Worm (Caenorhabditis elegans) whole organism, L4 larva: ENCODE results near the gene F35C5.1.

Experiments
- F10B5.3 ChIP-seq: sonication (generic microtip); optimal IDR thresholded peaks from 2 replicates; lab custom pipeline; 2016; ENCODE audit warnings: mild to moderate bottlenecking, missing genetic modification characterization, missing compliant biosample characterization
- F37D6.2 ChIP-seq: sonication (generic microtip); optimal IDR thresholded peaks from 2 replicates; lab custom pipeline; 2016; ENCODE audit warnings: mild to moderate bottlenecking, missing genetic modification characterization, missing compliant biosample characterization
- R02D3.7 ChIP-seq: fragments of 150-350 bp; sonication (generic microtip); optimal IDR thresholded peaks from 3 replicates; lab custom pipeline; 2014; ENCODE audit warnings: missing biosample characterization, missing genetic modification characterization
- T20F7.1 ChIP-seq: fragments of 200-800 bp; sonication (Bioruptor generic); optimal IDR thresholded peaks from 2 replicates; lab custom pipeline; 2018; ENCODE audit warnings: mild to moderate bottlenecking, missing genetic modification characterization, missing compliant biosample characterization
- Y105C5A.15 ChIP-seq: fragments of 200-800 bp; sonication (Bioruptor generic); IDR thresholded peaks from 2 replicates; pipeline ENCODE4 v1.3.6; 2022; ENCODE audit warnings: missing genetic modification characterization, missing compliant biosample characterization
- Y48G9A.11 ChIP-seq: fragments of 200-800 bp; sonication (Bioruptor generic); IDR thresholded peaks from 2 replicates; pipeline ENCODE4 v1.3.6; 2022; ENCODE audit warnings: missing genetic modification reagents, missing genetic modification characterization, missing compliant biosample characterization
- aly-2 ChIP-seq: sonication (generic microtip); optimal IDR thresholded peaks from 2 replicates; lab custom pipeline; 2018; ENCODE audit warnings: missing biosample characterization, missing genetic modification characterization
- arid-1 ChIP-seq: fragments of 200-800 bp; sonication (Bioruptor generic); conservative IDR thresholded peaks from 2 replicates; pipeline ENCODE4 v1.3.6; 2022; ENCODE audit warnings: missing genetic modification reagents, missing genetic modification characterization, missing compliant biosample characterization
- ceh-28 ChIP-seq: fragments of 150-350 bp; optimal IDR thresholded peaks from 2 replicates; lab custom pipeline; 2014; ENCODE audit warnings: missing biosample characterization, missing genetic modification reagents, missing genetic modification characterization
- ces-1 ChIP-seq: fragments of 150-350 bp; sonication (generic microtip); optimal IDR thresholded peaks from 4 replicates; lab custom pipeline; 2014; ENCODE audit warnings: missing biosample characterization, missing genetic modification reagents, missing genetic modification characterization
- cey-2 ChIP-seq: sonication (generic microtip); optimal IDR thresholded peaks from 3 replicates; lab custom pipeline; 2017; ENCODE audit warnings: missing genetic modification characterization, mild to moderate bottlenecking, missing compliant biosample characterization, antibody characterized with exemption, borderline replicate concordance; ENCODE audit not compliant: insufficient read depth
- daf-19 ChIP-seq: fragments of 200-800 bp; sonication (Bioruptor generic); conservative IDR thresholded peaks from 2 replicates; pipeline ENCODE4 v1.3.6; 2022; ENCODE audit warnings: missing genetic modification characterization, missing compliant biosample characterization
- egl-43 ChIP-seq: fragments of 200-800 bp; sonication (Bioruptor generic); IDR thresholded peaks from 2 replicates; pipeline ENCODE4 v1.3.6; 2022; ENCODE audit warnings: missing genetic modification reagents, missing genetic modification characterization, missing compliant biosample characterization
- fkh-10 ChIP-seq: fragments of 150-350 bp; optimal IDR thresholded peaks from 2 replicates; lab custom pipeline; 2014; ENCODE audit warnings: missing biosample characterization, missing genetic modification reagents, missing genetic modification characterization
- gei-8 ChIP-seq: fragments of 200-800 bp; sonication (Bioruptor generic); optimal IDR thresholded peaks from 2 replicates; lab custom pipeline; 2018; ENCODE audit warnings: mild to moderate bottlenecking, missing genetic modification characterization, missing compliant biosample characterization
- hif-1 ChIP-seq, 2 experiments: sonication (generic microtip); optimal IDR thresholded peaks; 2 replicates each; lab custom pipeline; 2016 to 2017; ENCODE audit warnings: missing compliant biosample characterization in 2 of 2, missing genetic modification characterization in 2 of 2, missing genetic modification reagents in 2 of 2, missing genotype in 2 of 2, mild to moderate bottlenecking in 1 of 2
- hlh-11 ChIP-seq: fragments of 200-800 bp; sonication (Bioruptor generic); optimal IDR thresholded peaks from 2 replicates; lab custom pipeline; 2018; ENCODE audit warnings: mild to moderate bottlenecking, missing genetic modification characterization, missing compliant biosample characterization
- lin-1 ChIP-seq: fragments of 200-800 bp; sonication (Bioruptor generic); IDR thresholded peaks from 2 replicates; pipeline ENCODE4 v1.3.6; 2022; ENCODE audit warnings: missing genetic modification reagents, missing genetic modification characterization, missing compliant biosample characterization
- lin-29 ChIP-seq: fragments of 200-800 bp; sonication (Bioruptor generic); IDR thresholded peaks from 2 replicates; pipeline ENCODE4 v1.3.6; 2022; ENCODE audit warnings: missing genetic modification reagents, missing genetic modification characterization, missing compliant biosample characterization
- lin-38 ChIP-seq: fragments of 200-800 bp; sonication (Bioruptor generic); IDR thresholded peaks from 2 replicates; pipeline ENCODE4 v1.3.6; 2022; ENCODE audit warnings: missing genetic modification reagents, missing genetic modification characterization, missing compliant biosample characterization
- lir-3 ChIP-seq: sonication (generic microtip); optimal IDR thresholded peaks from 2 replicates; lab custom pipeline; 2016; ENCODE audit warnings: mild to moderate bottlenecking, missing genetic modification characterization, missing compliant biosample characterization
- lsy-2 ChIP-seq, 2 experiments: fragments of 150-350 bp in 1 of 2; sonication (generic microtip) in 1 of 2; optimal IDR thresholded peaks; 2 replicates each; lab custom pipeline; 2014 to 2017; ENCODE audit warnings: missing biosample characterization in 2 of 2, missing genetic modification characterization in 2 of 2
- mdl-1 ChIP-seq, 2 experiments: fragments of 150-350 bp in 1 of 2; sonication (generic microtip) in 1 of 2; optimal IDR thresholded peaks; 2 replicates each; lab custom pipeline; 2014 to 2017; ENCODE audit warnings: missing biosample characterization in 2 of 2, missing genetic modification characterization in 2 of 2
- mes-2 ChIP-seq: sonication (generic microtip); optimal IDR thresholded peaks from 2 replicates; lab custom pipeline; 2016; ENCODE audit warnings: missing genotype, mild to moderate bottlenecking, missing genetic modification characterization, missing compliant biosample characterization; ENCODE audit not compliant: poor library complexity, severe bottlenecking
- nhr-10 ChIP-seq: fragments of 150-350 bp; optimal IDR thresholded peaks from 2 replicates; lab custom pipeline; 2014; ENCODE audit warnings: missing biosample characterization, missing genetic modification characterization
- nhr-6 ChIP-seq: fragments of 150-350 bp; optimal IDR thresholded peaks from 2 replicates; lab custom pipeline; 2014; ENCODE audit warnings: missing biosample characterization, missing genetic modification characterization
- pha-4 ChIP-seq, 2 experiments: fragments of 150-350 bp in 1 of 2; fragments of 200-800 bp in 1 of 2; sonication (Bioruptor generic) in 1 of 2; IDR thresholded peaks in 1 of 2; optimal IDR thresholded peaks in 1 of 2; 2 replicates each; pipeline versions ENCODE4 v1.3.6 to Lab custom; 2014 to 2022; ENCODE audit warnings: missing genetic modification characterization in 2 of 2, missing genetic modification reagents in 2 of 2, missing biosample characterization in 1 of 2, missing compliant biosample characterization in 1 of 2
- pqm-1 ChIP-seq: sonication (generic microtip); optimal IDR thresholded peaks from 2 replicates; lab custom pipeline; 2017; ENCODE audit warnings: missing biosample characterization, missing genetic modification characterization
- saeg-2 ChIP-seq: fragments of 200-800 bp; sonication (Bioruptor generic); IDR thresholded peaks from 2 replicates; pipeline ENCODE4 v1.3.6; 2022; ENCODE audit warnings: missing genetic modification reagents, missing genetic modification characterization, missing compliant biosample characterization
- sdz-12 ChIP-seq: fragments of 200-800 bp; sonication (Bioruptor generic); optimal IDR thresholded peaks from 2 replicates; lab custom pipeline; 2018; ENCODE audit warnings: mild to moderate bottlenecking, missing genetic modification characterization, missing compliant biosample characterization
- skn-1 ChIP-seq: fragments of 150-350 bp; optimal IDR thresholded peaks from 2 replicates; lab custom pipeline; 2014; ENCODE audit warnings: missing biosample characterization, missing genetic modification characterization
- tra-1 ChIP-seq: fragments of 200-800 bp; sonication (Bioruptor generic); IDR thresholded peaks from 2 replicates; pipeline ENCODE4 v1.3.6; 2022; ENCODE audit warnings: missing genetic modification reagents, missing genetic modification characterization, missing compliant biosample characterization
- unc-130 ChIP-seq: sonication (generic microtip); optimal IDR thresholded peaks from 2 replicates; lab custom pipeline; 2016; ENCODE audit warnings: missing genetic modification reagents, missing genetic modification characterization, missing compliant biosample characterization
- unc-62 ChIP-seq, 3 experiments: fragments of 150-350 bp in 1 of 3; sonication (generic microtip); optimal IDR thresholded peaks in 2 of 3; peaks in 1 of 3; 1 replicate in 1 of 3; 2 replicates in 2 of 3; lab custom pipeline; 2014 to 2017; ENCODE audit warnings: missing biosample characterization in 3 of 3, missing genetic modification characterization in 3 of 3, missing genetic modification reagents in 3 of 3, missing genotype in 1 of 3
- zip-2 ChIP-seq: fragments of 150-350 bp; optimal IDR thresholded peaks from 2 replicates; lab custom pipeline; 2014; ENCODE audit warnings: missing biosample characterization, missing genetic modification characterization

F35C5.1 gene

ce11 chrII:12918960-12919553 is 38.5 kb downstream of the F35C5.1 start, which contains the start of the genes F58G1.2 and wago-4 (continued):
- TF ChIP-seq tra-1 (GFP tag; lab: Robert Waterston, UW) = no peak
- TF ChIP-seq unc-130 = peak; percentile 72
- no peak for TF ChIP-seq skn-1 (tag; lab: Kevin White, UChicago)
- peak; percentile 51; the same call in 1 of the 2 replicates for TF ChIP-seq lin-38 (GFP tag; lab: Robert Waterston, UW)
- TF ChIP-seq, all 104 proteins: peak for 7

- TF ChIP-seq unc-62 (GFP tag; optimal IDR thresholded peaks at IDR 0.05 in 1 of 2; lab: Kevin White, UChicago) (peak in 1 of 2 experiments; percentile 98), unc-62 (tag; optimal IDR thresholded peaks at IDR 0.05; lab: Kevin White, UChicago) (no peak), cey-2 (tag; lab: Kevin White, UChicago) (no peak)
These were observed 40.9 kb downstream of the F35C5.1 start for ce11 chrII:12921478-12921877.

DNA sequence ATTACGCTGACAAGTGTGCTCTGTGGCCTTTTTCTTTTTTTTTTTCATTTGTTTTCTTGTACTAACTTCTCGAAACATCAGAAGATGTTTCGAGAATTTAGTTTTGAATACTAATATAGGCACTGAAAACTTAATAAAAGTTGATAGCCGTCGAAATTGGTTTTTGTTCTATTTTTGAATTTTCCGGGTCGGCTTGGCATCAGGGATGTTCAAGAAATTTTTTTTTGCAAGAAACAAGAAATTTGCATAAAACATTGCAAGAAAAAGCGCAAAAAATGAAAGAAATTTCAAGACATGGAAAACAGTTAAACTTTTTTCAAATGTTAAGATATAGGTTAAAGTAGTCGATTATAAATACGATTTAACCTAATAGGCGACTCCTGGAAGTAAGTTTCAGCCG is 42.6 kb downstream of the F35C5.1 start:
- peak; percentile 67; the same call in 1 of the 2 replicates for TF ChIP-seq arid-1 (GFP tag; lab: Robert Waterston, UW)
- no peak for TF ChIP-seq ces-1 (GFP tag; lab: Kevin White, UChicago)
- TF ChIP-seq Y48G9A.11 (GFP tag; lab: Robert Waterston, UW) = peak; percentile 86
- TF ChIP-seq lsy-2 (tag; optimal IDR thresholded peaks at IDR 0.05; lab: Kevin White, UChicago) = no peak
- no peak for TF ChIP-seq fkh-10 (GFP tag; lab: Kevin White, UChicago)
- TF ChIP-seq unc-130 = no peak
- peak; percentile 61 for TF ChIP-seq lin-38 (GFP tag; lab: Robert Waterston, UW)
- TF ChIP-seq F10B5.3 (tag; lab: Kevin White, UChicago) = no peak
- no peak for TF ChIP-seq hif-1 (tag; optimal IDR thresholded peaks at IDR 0.05; lab: Kevin White, UChicago)
- no peak for TF ChIP-seq hlh-11 (tag; lab: Kevin White, UChicago)
- TF ChIP-seq daf-19 (GFP tag; lab: Robert Waterston, UW) = no peak
- TF ChIP-seq egl-43 (GFP tag; lab: Robert Waterston, UW) = no peak
- no peak for TF ChIP-seq mes-2

- TF ChIP-seq mdl-1 (tag; optimal IDR thresholded peaks at IDR 0.05; lab: Kevin White, UChicago) (no peak), saeg-2 (GFP tag; lab: Robert Waterston, UW) (no peak), pha-4 (GFP tag; IDR thresholded peaks at IDR 0.05; lab: Robert Waterston, UW) (no peak), pha-4 (tag; optimal IDR thresholded peaks at IDR 0.05; lab: Kevin White, UChicago) (no peak), lin-29 (no peak), hlh-11 (tag; lab: Kevin White, UChicago) (no peak), pqm-1 (tag; lab: Kevin White, UChicago) (no peak), ceh-28 (tag; lab: Kevin White, UChicago) (no peak)
These were observed 44.9 kb downstream of the F35C5.1 start, which contains the start of gene F58G1.8 for ce11 chrII:12925551-12925950. F58G1.8 (minus strand) TSS chrII:12925651.

- TF ChIP-seq gei-8 (no peak), mdl-1 (tag; optimal IDR thresholded peaks at IDR 0.05; lab: Kevin White, UChicago) (no peak), F37D6.2 (tag; lab: Kevin White, UChicago) (no peak), aly-2 (tag; lab: Kevin White, UChicago) (no peak), Y105C5A.15 (GFP tag; lab: Robert Waterston, UW) (no peak), nhr-6 (tag; lab: Kevin White, UChicago) (no peak), R02D3.7 (tag; lab: Kevin White, UChicago) (no peak), lin-1 (no peak), F10B5.3 (tag; lab: Kevin White, UChicago) (no peak), nhr-10 (tag; lab: Kevin White, UChicago) (no peak), zip-2 (tag; lab: Kevin White, UChicago) (no peak), sdz-12 (GFP tag; lab: Kevin White, UChicago) (no peak), T20F7.1 (GFP tag; lab: Kevin White, UChicago) (no peak), lir-3 (no peak)
- TF ChIP-seq, all 104 proteins: peak for 0
These were observed 47.6 kb downstream of the F35C5.1 start, which contains the start of gene F58G1.3 for ce11 chrII:12928241-12928640. F58G1.3 (minus strand) TSS chrII:12928341.
